Worm (Caenorhabditis elegans): ENCODE measurements around the gene swt-6.

DNA sequence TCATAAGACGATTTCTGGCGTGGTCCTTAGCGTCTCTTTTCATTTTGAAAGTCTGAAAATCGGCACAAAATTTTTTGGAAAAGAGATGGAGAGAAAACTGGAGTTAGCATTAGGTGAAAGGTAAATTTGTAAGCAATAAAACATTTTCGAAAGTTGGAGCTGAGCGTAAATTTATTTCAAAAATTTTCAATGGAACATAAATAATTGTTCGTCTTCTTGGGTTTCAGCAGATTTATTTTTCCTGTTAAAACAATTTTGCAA, 45.3 kb upstream of the swt-6 start, which contains the start of gene C06B3.6:
- TF ChIP-seq skn-1 (tag; optimal IDR thresholded peaks at IDR 0.05): no peak
- no peak for TF ChIP-seq lin-15B (tag; optimal IDR thresholded peaks at IDR 0.05)
- TF ChIP-seq pha-4 (tag; optimal IDR thresholded peaks at IDR 0.05): no peak
- TF ChIP-seq ZK546.5 (tag; optimal IDR thresholded peaks at IDR 0.05): no peak
- no peak for TF ChIP-seq lsy-12 (tag; optimal IDR thresholded peaks at IDR 0.05)
- no peak for TF ChIP-seq egl-5 (tag; optimal IDR thresholded peaks at IDR 0.05)
- TF ChIP-seq elt-2 (tag; optimal IDR thresholded peaks at IDR 0.05): no peak
- TF ChIP-seq ztf-11 (tag; optimal IDR thresholded peaks at IDR 0.05): no peak
